Worm (Caenorhabditis elegans) whole organism, L2 larva: ENCODE data around the gene Y82E9BL.1.
"Not testable (repeated sequence)": the region's sequence is repeated elsewhere in the genome, so short reads cannot be mapped to it uniquely, and the experiment has no call there.

Experiments
- Y55F3AM.14 ChIP-seq: fragments of 200-800 bp; sonication (Bioruptor generic); optimal IDR thresholded peaks from 2 replicates; lab custom pipeline; 2018; ENCODE audit warnings: mild to moderate bottlenecking, missing genetic modification characterization, missing compliant biosample characterization
- alr-1 ChIP-seq: fragments of 150-350 bp; optimal IDR thresholded peaks from 2 replicates; lab custom pipeline; 2014; ENCODE audit warnings: missing biosample characterization, missing genetic modification characterization
- ama-1 ChIP-seq: fragments of 150-350 bp; optimal IDR thresholded peaks from 2 replicates; lab custom pipeline; 2018; ENCODE audit warnings: inconsistent platforms
- blmp-1 ChIP-seq: sonication (generic microtip); optimal IDR thresholded peaks from 2 replicates; lab custom pipeline; 2017; ENCODE audit warnings: missing genetic modification characterization, mild to moderate bottlenecking, missing compliant biosample characterization, antibody characterized with exemption, moderate library complexity; ENCODE audit not compliant: insufficient read depth
- ceh-16 ChIP-seq: fragments of 150-350 bp; optimal IDR thresholded peaks from 2 replicates; lab custom pipeline; 2014; ENCODE audit warnings: missing biosample characterization, missing genetic modification characterization
- ceh-82 ChIP-seq: fragments of 150-350 bp; optimal IDR thresholded peaks from 2 replicates; lab custom pipeline; 2014; ENCODE audit warnings: missing biosample characterization, missing genetic modification characterization
- crh-2 ChIP-seq: sonication (generic microtip); optimal IDR thresholded peaks from 2 replicates; lab custom pipeline; 2017; ENCODE audit warnings: missing biosample characterization, missing genetic modification characterization
- dmd-4 ChIP-seq: sonication (generic microtip); optimal IDR thresholded peaks from 2 replicates; lab custom pipeline; 2017; ENCODE audit warnings: missing biosample characterization, missing genetic modification characterization
- egl-27 ChIP-seq: sonication (generic microtip); optimal IDR thresholded peaks from 3 replicates; lab custom pipeline; 2017; ENCODE audit warnings: missing biosample characterization, missing genetic modification reagents, missing genetic modification characterization
- elt-3 ChIP-seq: sonication (generic microtip); optimal IDR thresholded peaks from 2 replicates; lab custom pipeline; 2017; ENCODE audit warnings: missing biosample characterization, missing genetic modification characterization
- fos-1 ChIP-seq: fragments of 150-350 bp; optimal IDR thresholded peaks from 2 replicates; lab custom pipeline; 2014; ENCODE audit warnings: missing biosample characterization, missing genetic modification characterization
- gmeb-1 ChIP-seq: fragments of 150-350 bp; optimal IDR thresholded peaks from 2 replicates; lab custom pipeline; 2014; ENCODE audit warnings: missing biosample characterization, missing genetic modification characterization
- lin-13 ChIP-seq: fragments of 150-350 bp; optimal IDR thresholded peaks from 2 replicates; lab custom pipeline; 2014; ENCODE audit warnings: missing biosample characterization, missing genetic modification reagents, missing genetic modification characterization
- lin-39 ChIP-seq: fragments of 150-350 bp; optimal IDR thresholded peaks from 2 replicates; lab custom pipeline; 2014; ENCODE audit warnings: missing biosample characterization, missing genetic modification reagents, missing genetic modification characterization
- lsy-2 ChIP-seq, 2 experiments: fragments of 150-350 bp in 1 of 2; sonication (generic microtip) in 1 of 2; optimal IDR thresholded peaks; 2 replicates each; lab custom pipeline; 2014 to 2017; ENCODE audit warnings: missing biosample characterization in 2 of 2, missing genetic modification characterization in 2 of 2
- mab-5 ChIP-seq: fragments of 150-350 bp; optimal IDR thresholded peaks from 2 replicates; lab custom pipeline; 2014; ENCODE audit warnings: missing biosample characterization, missing genetic modification characterization
- mbf-1 ChIP-seq: sonication (generic microtip); optimal IDR thresholded peaks from 2 replicates; lab custom pipeline; 2017; ENCODE audit warnings: missing biosample characterization, missing genetic modification characterization
- mdl-1 ChIP-seq, 2 experiments: fragments of 150-350 bp in 1 of 2; sonication (generic microtip) in 1 of 2; optimal IDR thresholded peaks; 2 replicates each; lab custom pipeline; 2017; ENCODE audit warnings: missing biosample characterization in 2 of 2, missing genetic modification characterization in 2 of 2
- nhr-10 ChIP-seq: sonication (generic microtip); optimal IDR thresholded peaks from 2 replicates; lab custom pipeline; 2017; ENCODE audit warnings: missing biosample characterization, missing genetic modification characterization
- nhr-11 ChIP-seq: fragments of 150-350 bp; optimal IDR thresholded peaks from 2 replicates; lab custom pipeline; 2014; ENCODE audit warnings: missing biosample characterization, missing genetic modification characterization
- nhr-12 ChIP-seq: fragments of 150-350 bp; optimal IDR thresholded peaks from 2 replicates; lab custom pipeline; 2014; ENCODE audit warnings: missing biosample characterization, missing genetic modification characterization
- nhr-129 ChIP-seq: fragments of 150-350 bp; optimal IDR thresholded peaks from 2 replicates; lab custom pipeline; 2014; ENCODE audit warnings: missing biosample characterization, missing genetic modification characterization
- nhr-21 ChIP-seq: fragments of 150-350 bp; optimal IDR thresholded peaks from 2 replicates; lab custom pipeline; 2014; ENCODE audit warnings: missing biosample characterization, missing genetic modification characterization
- nhr-6 ChIP-seq: fragments of 150-350 bp; optimal IDR thresholded peaks from 2 replicates; lab custom pipeline; 2014; ENCODE audit warnings: missing biosample characterization, missing genetic modification characterization
- nhr-77 ChIP-seq: fragments of 150-350 bp; optimal IDR thresholded peaks from 2 replicates; lab custom pipeline; 2014; ENCODE audit warnings: missing biosample characterization, missing genetic modification characterization
- peb-1 ChIP-seq: fragments of 150-350 bp; optimal IDR thresholded peaks from 2 replicates; lab custom pipeline; 2014; ENCODE audit warnings: missing biosample characterization, missing genetic modification characterization
- skn-1 ChIP-seq: sonication (generic microtip); optimal IDR thresholded peaks from 2 replicates; lab custom pipeline; 2017; ENCODE audit warnings: missing biosample characterization, missing genetic modification characterization
- snpc-4 ChIP-seq: fragments of 150-350 bp; optimal IDR thresholded peaks from 2 replicates; lab custom pipeline; 2014; ENCODE audit warnings: missing biosample characterization, missing genetic modification characterization
- unc-39 ChIP-seq: fragments of 150-350 bp; optimal IDR thresholded peaks from 2 replicates; lab custom pipeline; 2014; ENCODE audit warnings: missing biosample characterization, missing genetic modification characterization
- unc-55 ChIP-seq: fragments of 150-350 bp; sonication (generic microtip); optimal IDR thresholded peaks from 3 replicates; lab custom pipeline; 2014; ENCODE audit warnings: missing biosample characterization, missing genetic modification reagents, missing genetic modification characterization
- unc-62 ChIP-seq: fragments of 150-350 bp; optimal IDR thresholded peaks from 2 replicates; lab custom pipeline; 2014; ENCODE audit warnings: missing biosample characterization, missing genetic modification reagents, missing genetic modification characterization
- zag-1 ChIP-seq: fragments of 150-350 bp; optimal IDR thresholded peaks from 2 replicates; lab custom pipeline; 2014; ENCODE audit warnings: missing biosample characterization, missing genetic modification characterization
- ztf-1 ChIP-seq: fragments of 200-800 bp; sonication (Bioruptor generic); conservative IDR thresholded peaks from 2 replicates; pipeline ENCODE4 v1.3.6; 2022; ENCODE audit warnings: missing genetic modification characterization, missing compliant biosample characterization
- ztf-11 ChIP-seq: sonication (generic microtip); optimal IDR thresholded peaks from 2 replicates; lab custom pipeline; 2017; ENCODE audit warnings: missing biosample characterization, missing genetic modification characterization

The Y82E9BL.1 gene

ce11 chrIII:1359669-1360068 lies 4.4 kb upstream of the Y82E9BL.1 start, which contains the start of gene Y82E9BR.9:
Gene Y82E9BR.9, minus strand, starts transcription at chrIII:1359769.
- no peak for TF ChIP-seq ztf-1 (GFP tag; lab: Robert Waterston, UW)
- TF ChIP-seq Y55F3AM.14 (GFP tag; lab: Kevin White, UChicago), result no peak

ce11 chrIII:1357973-1358372 lies 2.8 kb upstream of the Y82E9BL.1 start, which contains the start of gene Y82E9BR.8:
Gene Y82E9BR.8, minus strand, starts transcription at chrIII:1358073.
- TF ChIP-seq ztf-1 (GFP tag; lab: Robert Waterston, UW); crh-2 (tag; lab: Kevin White, UChicago); lsy-2 (tag; optimal IDR thresholded peaks at IDR 0.05; lab: Kevin White, UChicago): not testable (repeated sequence)

DNA sequence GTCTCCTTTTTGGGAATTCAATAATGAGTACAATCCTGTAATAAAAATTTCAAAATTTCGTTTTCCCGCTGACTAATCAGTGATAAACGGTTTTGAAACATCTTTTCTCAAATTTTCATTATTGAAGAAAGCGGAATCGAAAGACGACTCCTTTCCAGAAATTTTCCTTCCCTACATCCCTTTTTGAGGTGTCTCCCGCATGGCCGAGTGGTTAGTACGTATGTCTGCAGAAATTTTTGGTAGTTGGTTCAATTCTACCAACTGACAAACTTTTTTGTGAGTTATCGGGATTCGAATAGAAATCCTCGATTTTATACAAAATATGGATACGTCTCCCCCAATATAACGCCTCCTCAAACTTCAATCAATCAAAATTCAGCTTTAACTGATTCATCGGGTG lies 697 bp downstream of the Y82E9BL.1 start:
- no peak for TF ChIP-seq nhr-21 (tag; lab: Kevin White, UChicago)
- no peak for TF ChIP-seq gmeb-1
- no peak for TF ChIP-seq nhr-77 (tag; lab: Kevin White, UChicago)
- no peak for TF ChIP-seq snpc-4
- TF ChIP-seq unc-39 (tag; lab: Kevin White, UChicago), result no peak
- TF ChIP-seq nhr-11, result no peak
- no peak for TF ChIP-seq peb-1
- TF ChIP-seq, all 48 proteins: peak for 0

ce11 chrIII:1350745-1351144 lies 4.5 kb downstream of the Y82E9BL.1 start, which contains the start of gene Y82E9BL.3:
Gene Y82E9BL.3, minus strand, starts transcription at chrIII:1350845.
- TF ChIP-seq alr-1 (tag; lab: Kevin White, UChicago) (no peak), blmp-1 (tag; lab: Kevin White, UChicago) (no peak), Y55F3AM.14 (GFP tag; lab: Kevin White, UChicago) (no peak), snpc-4 (no peak), mdl-1 (tag; optimal IDR thresholded peaks at IDR 0.05; lab: Kevin White, UChicago) (no peak)

DNA sequence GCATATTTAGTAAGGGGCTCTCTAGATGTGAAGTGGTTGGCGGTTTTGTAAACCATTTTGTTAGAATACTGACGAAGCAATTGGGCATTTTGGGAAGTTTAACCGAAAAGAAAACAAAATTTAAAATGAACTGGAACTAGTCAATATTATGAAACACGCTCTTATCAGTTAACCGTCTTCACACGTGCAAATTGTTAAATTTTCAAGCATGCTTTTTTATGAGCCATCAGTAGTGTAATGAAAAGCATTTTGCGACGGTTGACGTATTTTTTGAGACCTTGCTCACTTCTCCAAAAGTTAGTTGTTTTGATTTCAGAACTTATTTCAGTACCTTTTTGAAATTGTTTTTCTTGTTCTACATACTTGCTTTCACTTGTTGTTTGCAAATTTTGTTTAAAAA lies 5.9 kb downstream of the Y82E9BL.1 start, which contains the start of gene fbxa-25:
TSS of gene fbxa-25 (minus strand) at position 138 of the 400 bp plus-strand sequence.
- TF ChIP-seq ztf-11 (tag; lab: Kevin White, UChicago), result no peak
- no peak for TF ChIP-seq gmeb-1
- TF ChIP-seq nhr-10 (tag; lab: Kevin White, UChicago), result no peak
- TF ChIP-seq fos-1 (tag; lab: Kevin White, UChicago), result peak; percentile 52
- TF ChIP-seq blmp-1 (tag; lab: Kevin White, UChicago), result no peak
- no peak for TF ChIP-seq mbf-1 (tag; lab: Kevin White, UChicago)
- TF ChIP-seq nhr-12 (tag; lab: Kevin White, UChicago), result no peak
- no peak for TF ChIP-seq lsy-2 (tag; optimal IDR thresholded peaks at IDR 0.05; lab: Kevin White, UChicago)

DNA sequence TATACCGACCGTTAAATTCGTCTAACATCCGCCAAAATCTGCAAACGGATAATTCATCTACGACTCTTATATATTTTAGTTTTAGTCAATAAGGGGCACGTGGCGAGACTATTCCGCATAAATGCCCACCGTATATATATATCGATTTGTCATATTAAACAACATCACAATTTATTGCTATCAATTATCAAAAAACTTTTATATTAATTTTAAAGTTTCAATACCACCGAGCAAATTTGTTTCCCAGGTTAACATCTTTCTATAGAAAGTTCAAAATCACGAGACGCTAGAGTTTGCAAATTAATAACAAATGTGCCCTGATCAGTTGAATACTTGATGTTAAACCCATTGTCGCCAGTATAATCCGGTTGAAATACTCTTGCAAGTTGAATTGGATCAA lies 7.7 kb downstream of the Y82E9BL.1 start, which contains the start of gene Y82E9BL.5:
TSS of gene Y82E9BL.5 (minus strand) at position 101 of the 400 bp plus-strand sequence.
- TF ChIP-seq mab-5 (tag; lab: Kevin White, UChicago) (no peak), ceh-16 (no peak), unc-62 (GFP tag; lab: Kevin White, UChicago) (no peak), zag-1 (tag; lab: Kevin White, UChicago) (no peak), nhr-77 (tag; lab: Kevin White, UChicago) (no peak), egl-27 (tag; lab: Kevin White, UChicago) (no peak), snpc-4 (no peak), ceh-82 (tag; lab: Kevin White, UChicago) (no peak), ztf-1 (GFP tag; lab: Robert Waterston, UW) (no peak)

- TF ChIP-seq gmeb-1 (no peak), nhr-129 (tag; lab: Kevin White, UChicago) (no peak), snpc-4 (no peak), ama-1 (lab: Kevin White, UChicago) (no peak), skn-1 (tag; lab: Kevin White, UChicago) (no peak), elt-3 (tag; lab: Kevin White, UChicago) (no peak), crh-2 (tag; lab: Kevin White, UChicago) (no peak), nhr-11 (no peak), nhr-21 (tag; lab: Kevin White, UChicago) (no peak), unc-55 (GFP tag; lab: Kevin White, UChicago) (no peak), lin-39 (no peak), nhr-6 (no peak), dmd-4 (no peak), lin-13 (GFP tag; lab: Kevin White, UChicago) (no peak), zag-1 (tag; lab: Kevin White, UChicago) (no peak)
- TF ChIP-seq, all 48 proteins: peak for 0
These were observed 8.2 kb downstream of the Y82E9BL.1 start for ce11 chrIII:1347003-1347402.
